Fruit fly (Drosophila melanogaster): ENCODE measurements around the gene phu.

The phu gene

DNA sequence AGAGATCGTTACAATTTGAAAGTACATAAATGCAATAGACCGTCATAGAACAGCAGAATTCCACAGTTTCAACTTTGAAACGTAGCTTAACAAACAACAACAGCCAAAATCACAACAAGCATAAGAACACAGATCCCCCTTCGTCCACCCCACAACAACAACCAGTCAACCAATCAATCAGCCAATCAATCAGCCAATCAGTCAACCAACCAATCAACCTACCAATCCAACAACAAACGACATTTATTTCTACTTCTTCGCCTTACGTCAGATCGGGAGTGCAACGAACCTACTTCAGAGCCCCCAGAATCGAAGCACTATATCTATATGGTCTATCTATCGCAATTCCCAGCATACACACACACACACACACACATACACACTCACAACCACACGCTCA is 43.9 kb upstream of the phu start (continued):
- no peak for TF ChIP-seq Dad (GFP tag; optimal IDR thresholded peaks at IDR 0.05)
- no peak for TF ChIP-seq CG3847 (GFP tag; IDR thresholded peaks at IDR 0.05)
- TF ChIP-seq Atf6 (GFP tag; IDR thresholded peaks at IDR 0.05) = 0 out of 2 replicates have a peak, but pooled peaks have one; percentile 11
- TF ChIP-seq Abd-B (GFP tag; optimal IDR thresholded peaks at IDR 0.05) = no peak
- TF ChIP-seq pan (optimal IDR thresholded peaks at IDR 0.05) = no peak
- no peak for TF ChIP-seq pan (GFP tag; optimal IDR thresholded peaks at IDR 0.05 in 1 of 2, IDR thresholded peaks at IDR 0.05 in 1 of 2)
- no peak for TF ChIP-seq HLH3B (GFP tag; IDR thresholded peaks at IDR 0.05)

DNA sequence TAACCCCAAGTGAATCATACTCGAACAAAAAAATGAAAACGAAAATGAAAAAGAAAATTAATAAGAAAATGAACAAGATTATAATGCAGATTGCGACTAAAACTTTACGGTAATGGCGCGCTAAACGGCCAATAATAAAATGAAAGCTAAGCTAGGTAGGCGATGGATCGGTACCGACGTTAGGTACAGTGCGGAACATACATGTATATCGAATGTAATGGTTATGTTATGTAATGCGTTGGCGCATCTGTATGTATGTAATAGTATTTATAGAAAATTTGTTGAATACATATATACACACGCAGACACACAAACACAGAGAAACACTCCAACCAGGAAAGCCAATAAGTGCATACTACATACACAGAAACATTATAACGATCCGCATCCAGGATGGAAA is 39.6 kb upstream of the phu start:
- TF ChIP-seq CG15601 (tag; optimal IDR thresholded peaks at IDR 0.05) (no peak), sens (GFP tag) (peak; percentile 48), lola (GFP tag; optimal IDR thresholded peaks at IDR 0.05) (peak in 1 of 3 experiments; percentile 1), Med (GFP tag) (peak; percentile 10), Pdp1 (GFP tag; optimal IDR thresholded peaks at IDR 0.05) (peak in 1 of 2 experiments; percentile 83), psq (GFP tag; optimal IDR thresholded peaks at IDR 0.05) (no peak), sima (GFP tag; optimal IDR thresholded peaks at IDR 0.05) (no peak), CG2199 (GFP tag; IDR thresholded peaks at IDR 0.05) (no peak), nerfin-2 (GFP tag; IDR thresholded peaks at IDR 0.05; ENCODE audit: partially characterized antibody) (no peak), CG11695 (GFP tag; IDR thresholded peaks at IDR 0.05) (peak; percentile 60; the same call in 1 of the 3 replicates), Ets65A (GFP tag) (peak; percentile 44)

DNA sequence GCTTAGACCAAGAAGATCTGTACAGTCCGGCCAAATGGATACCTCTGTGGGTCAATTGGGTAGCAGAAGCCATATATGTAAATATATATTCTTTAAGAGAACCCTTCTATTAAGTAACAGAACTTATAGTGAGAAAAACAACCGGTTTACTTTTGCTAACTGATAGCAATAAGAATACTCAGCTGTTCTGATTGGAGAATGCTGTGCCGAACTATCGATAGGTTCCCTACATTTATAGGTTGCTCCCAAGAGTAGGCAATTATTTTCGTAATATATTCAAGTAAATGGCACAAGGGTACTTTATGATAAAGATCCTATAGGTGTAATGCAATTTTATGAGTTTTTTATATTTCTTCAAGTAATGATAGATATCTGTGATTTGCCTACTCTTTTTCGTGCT is 38.2 kb upstream of the phu start, which contains the start of gene GstZ1:
TSS of gene GstZ1 (minus strand) at position 174 of the 400 bp plus-strand sequence.
- TF ChIP-seq CG8924 (tag; optimal IDR thresholded peaks at IDR 0.05) (no peak), CG13287 (GFP tag; IDR thresholded peaks at IDR 0.05; ENCODE audit: partially characterized antibody) (peak; percentile 86), Sry-β (GFP tag; optimal IDR thresholded peaks at IDR 0.05) (no peak), CG12391 (tag; optimal IDR thresholded peaks at IDR 0.05) (no peak), Asciz (GFP tag; optimal IDR thresholded peaks at IDR 0.05) (no peak), wor (GFP tag; IDR thresholded peaks at IDR 0.05) (no peak), Spps (tag; optimal IDR thresholded peaks at IDR 0.05) (no peak), CG31441 (GFP tag; IDR thresholded peaks at IDR 0.05) (no peak), CG4730 (GFP tag; IDR thresholded peaks at IDR 0.05) (no peak), Vsx1 (GFP tag; optimal IDR thresholded peaks at IDR 0.05) (no peak), gsb-n (tag; optimal IDR thresholded peaks at IDR 0.05) (no peak), Hr51 (GFP tag; optimal IDR thresholded peaks at IDR 0.05) (no peak), NC2β (GFP tag; optimal IDR thresholded peaks at IDR 0.05) (no peak), dm (GFP tag; optimal IDR thresholded peaks at IDR 0.05) (no peak), CG8944 (GFP tag; optimal IDR thresholded peaks at IDR 0.05) (no peak), mld (GFP tag; IDR thresholded peaks at IDR 0.05; ENCODE audit: partially characterized antibody) (peak; percentile 64; the same call in 1 of the 3 replicates), toy (GFP tag; IDR thresholded peaks at IDR 0.05) (no peak), CG7745 (tag; optimal IDR thresholded peaks at IDR 0.05) (no peak), br (optimal IDR thresholded peaks at IDR 0.05) (no peak), insv (GFP tag; optimal IDR thresholded peaks at IDR 0.05) (peak; percentile 70 to 97), knrl (GFP tag; IDR thresholded peaks at IDR 0.05; ENCODE audit: partially characterized antibody) (peak; percentile 56; the same call in 1 of the 3 replicates), CG10274 (GFP tag; optimal IDR thresholded peaks at IDR 0.05) (no peak), NFAT (GFP tag; IDR thresholded peaks at IDR 0.05) (no peak), CG10147 (GFP tag; optimal IDR thresholded peaks at IDR 0.05) (peak; percentile 18), wdn (GFP tag; IDR thresholded peaks at IDR 0.05) (no peak), Opbp (GFP tag; IDR thresholded peaks at IDR 0.05; ENCODE audit: partially characterized antibody) (peak; percentile 61; the same call in 1 of the 3 replicates), dati (GFP tag; IDR thresholded peaks at IDR 0.05) (no peak), CG10462 (GFP tag; optimal IDR thresholded peaks at IDR 0.05) (no peak), CG33213 (GFP tag; optimal IDR thresholded peaks at IDR 0.05) (no peak), MBD-R2 (GFP tag; IDR thresholded peaks at IDR 0.05) (peak; percentile 63), CG10543 (GFP tag; optimal IDR thresholded peaks at IDR 0.05) (no peak)
